Worm (Caenorhabditis elegans): Measurements from ENCODE around the gene fipr-17.

fipr-17 gene

DNA sequence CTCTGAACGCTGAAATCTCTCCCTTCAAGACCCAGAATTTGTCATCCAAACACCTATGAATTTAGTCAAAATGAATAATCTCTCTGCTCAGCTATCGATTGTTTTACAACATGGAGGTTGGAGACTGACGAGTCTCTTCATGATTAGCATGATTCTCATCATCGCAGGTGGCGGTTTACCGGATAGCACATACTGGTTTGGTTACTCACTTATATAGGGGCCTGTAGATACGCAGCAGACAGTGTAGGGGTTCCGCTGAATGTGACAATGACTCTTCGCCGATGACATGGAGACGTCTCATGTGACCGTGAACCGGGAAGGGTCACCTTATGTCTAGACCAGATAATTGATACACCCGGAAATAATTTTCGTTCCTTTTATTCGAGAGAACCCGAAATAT is 30.8 kb downstream of the fipr-17 start:
- no peak for TF ChIP-seq ets-5 (GFP tag; IDR thresholded peaks at IDR 0.05)
- no peak for TF ChIP-seq aly-2 (tag; optimal IDR thresholded peaks at IDR 0.05)
- no peak for TF ChIP-seq lin-14 (GFP tag; optimal IDR thresholded peaks at IDR 0.05)
- TF ChIP-seq nhr-85 (tag) = peak; percentile 60
- no peak for TF ChIP-seq ztf-4 (tag; optimal IDR thresholded peaks at IDR 0.05)
- TF ChIP-seq ceh-88 (GFP tag; IDR thresholded peaks at IDR 0.05) = no peak
- no peak for TF ChIP-seq egl-13 (tag; optimal IDR thresholded peaks at IDR 0.05)
- TF ChIP-seq tbx-2 (tag; optimal IDR thresholded peaks at IDR 0.05) = no peak
- no peak for TF ChIP-seq unc-98 (GFP tag; IDR thresholded peaks at IDR 0.05)
- TF ChIP-seq C04F5.9 (tag; optimal IDR thresholded peaks at IDR 0.05) = no peak
- no peak for TF ChIP-seq sptf-1 (tag; optimal IDR thresholded peaks at IDR 0.05)
- TF ChIP-seq dpl-1 (GFP tag; optimal IDR thresholded peaks at IDR 0.05) = no peak
- no peak for TF ChIP-seq hlh-17 (GFP tag; optimal IDR thresholded peaks at IDR 0.05; ENCODE audit: borderline replicate concordance)
- TF ChIP-seq nhr-11 (tag; optimal IDR thresholded peaks at IDR 0.05) = no peak
- TF ChIP-seq snpc-4 (tag; optimal IDR thresholded peaks at IDR 0.05) = peak; percentile 41

DNA sequence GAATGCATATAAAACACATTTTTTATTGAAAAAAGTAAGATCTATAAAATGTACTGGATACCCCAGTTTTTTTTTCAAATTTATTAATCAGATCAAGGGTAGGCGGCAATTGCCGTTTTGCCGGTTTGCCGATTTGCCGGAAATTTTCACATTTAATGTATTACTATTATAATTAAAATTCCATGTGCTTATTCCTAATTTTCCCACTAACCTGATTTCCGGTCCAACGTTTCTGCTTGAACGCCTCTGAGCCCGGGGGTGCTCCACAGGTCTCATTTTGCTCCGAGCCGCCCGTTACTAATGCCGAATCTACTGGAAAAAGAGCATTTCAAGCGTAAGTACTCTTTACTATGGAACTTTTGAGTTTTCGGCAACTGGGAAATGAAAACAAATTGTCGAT is 37.8 kb downstream of the fipr-17 start, which contains the start of gene dhc-4:
Gene dhc-4 (plus strand): TSS at position 301 of the 400 bp plus-strand sequence.
- no peak for TF ChIP-seq dpl-1 (GFP tag; optimal IDR thresholded peaks at IDR 0.05)
- TF ChIP-seq nhr-77 (tag; optimal IDR thresholded peaks at IDR 0.05) = no peak
- TF ChIP-seq lir-3 (tag; optimal IDR thresholded peaks at IDR 0.05; ENCODE audit: poor library complexity) = no peak

- TF ChIP-seq blmp-1 (tag; optimal IDR thresholded peaks at IDR 0.05) (no peak), unc-98 (GFP tag; IDR thresholded peaks at IDR 0.05) (no peak)
Observed at ce11 chrIII:10967010-10967409, 40.4 kb downstream of the fipr-17 start, which contains the start of gene W05B2.2. W05B2.2 (minus strand) TSS chrIII:10967110.

ce11 chrIII:10962910-10963309 is 44.5 kb downstream of the fipr-17 start:
- TF ChIP-seq hlh-17 (GFP tag; optimal IDR thresholded peaks at IDR 0.05; ENCODE audit: borderline replicate concordance) (no peak), sptf-1 (tag; optimal IDR thresholded peaks at IDR 0.05) (no peak), nhr-71 (tag; optimal IDR thresholded peaks at IDR 0.05) (no peak), mab-9 (GFP tag; IDR thresholded peaks at IDR 0.05) (no peak), jun-1 (tag; optimal IDR thresholded peaks at IDR 0.05) (no peak), snu-23 (GFP tag; optimal IDR thresholded peaks at IDR 0.05) (no peak), fkh-4 (tag; optimal IDR thresholded peaks at IDR 0.05; ENCODE audit: borderline replicate concordance) (no peak), nhr-20 (tag; optimal IDR thresholded peaks at IDR 0.05) (no peak), ceh-90 (tag; optimal IDR thresholded peaks at IDR 0.05) (no peak), ama-1 (optimal IDR thresholded peaks at IDR 0.05) (no peak), lin-14 (GFP tag; optimal IDR thresholded peaks at IDR 0.05) (no peak), unc-130 (tag; optimal IDR thresholded peaks at IDR 0.05) (no peak), xbp-1 (tag; optimal IDR thresholded peaks at IDR 0.05) (no peak), elt-3 (tag; optimal IDR thresholded peaks at IDR 0.05) (no peak), ceh-82 (tag; optimal IDR thresholded peaks at IDR 0.05) (no peak), egl-27 (tag; optimal IDR thresholded peaks at IDR 0.05) (no peak), unc-62 (GFP tag; optimal IDR thresholded peaks at IDR 0.05) (no peak), nhr-84 (tag; optimal IDR thresholded peaks at IDR 0.05) (no peak), pqm-1 (tag; optimal IDR thresholded peaks at IDR 0.05) (no peak)

DNA sequence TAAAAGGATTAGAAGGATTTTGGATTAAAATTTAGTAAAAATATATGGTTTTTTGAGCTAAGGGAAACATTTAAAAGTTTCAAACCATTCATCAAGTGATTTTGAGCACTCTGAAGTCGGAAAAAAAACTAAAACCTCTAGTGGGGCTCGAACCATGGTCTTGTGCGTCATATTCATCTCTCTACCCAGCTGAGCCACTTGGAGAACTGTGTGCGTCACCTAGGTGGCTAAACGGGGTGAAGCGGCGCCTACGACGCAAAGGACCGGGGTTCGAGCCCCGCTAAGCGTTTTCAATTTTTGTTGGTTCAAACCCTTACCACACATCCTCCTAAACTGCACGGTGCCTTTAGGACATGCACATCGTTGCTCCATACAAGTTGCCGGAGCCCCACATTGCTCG is 47.0 kb downstream of the fipr-17 start:
- TF ChIP-seq nhr-20 (tag; optimal IDR thresholded peaks at IDR 0.05) (no peak), dsc-1 (tag; optimal IDR thresholded peaks at IDR 0.05) (no peak), grh-1 (GFP tag; IDR thresholded peaks at IDR 0.05) (0 out of 2 replicates have a peak, but pooled peaks have one; percentile 22), efl-1 (optimal IDR thresholded peaks at IDR 0.05) (no peak), efl-1 (GFP tag; optimal IDR thresholded peaks at IDR 0.05 in 1 of 2) (peak in 1 of 2 experiments; percentile 54), ceh-88 (GFP tag; IDR thresholded peaks at IDR 0.05) (no peak), zag-1 (tag; optimal IDR thresholded peaks at IDR 0.05) (no peak), sup-37 (GFP tag; optimal IDR thresholded peaks at IDR 0.05) (no peak), lsy-2 (tag; optimal IDR thresholded peaks at IDR 0.05) (no peak)

Measured in whole organism, L1 larva.